Fruit fly (Drosophila melanogaster) whole organism, embryonic: Measurements from ENCODE around the gene CG7564.

Experiments used
- B-H2 ChIP-seq: fragments of 200-800 bp; sonication (Bioruptor generic); optimal IDR thresholded peaks from 2 replicates; lab custom pipeline; 2018; ENCODE audit warnings: missing biosample characterization, mild to moderate bottlenecking, missing genetic modification characterization
- CG8281 ChIP-seq: fragments of 200-800 bp; sonication (Bioruptor generic); optimal IDR thresholded peaks from 2 replicates; lab custom pipeline; 2018; ENCODE audit warnings: missing biosample characterization, mild to moderate bottlenecking, missing genetic modification characterization, moderate library complexity
- Dad ChIP-seq: fragments of 200-800 bp; sonication (Bioruptor generic); optimal IDR thresholded peaks from 3 replicates; lab custom pipeline; 2016; ENCODE audit warnings: missing biosample characterization, missing genetic modification characterization
- ems ChIP-seq: fragments of 200-800 bp; sonication (Bioruptor generic); optimal IDR thresholded peaks from 3 replicates; lab custom pipeline; 2016; ENCODE audit warnings: missing biosample characterization, missing genetic modification characterization
- run ChIP-seq: fragments of 200-800 bp; sonication (Bioruptor generic); optimal IDR thresholded peaks from 3 replicates; lab custom pipeline; 2018; ENCODE audit warnings: missing biosample characterization, mild to moderate bottlenecking, missing genetic modification characterization

DNA sequence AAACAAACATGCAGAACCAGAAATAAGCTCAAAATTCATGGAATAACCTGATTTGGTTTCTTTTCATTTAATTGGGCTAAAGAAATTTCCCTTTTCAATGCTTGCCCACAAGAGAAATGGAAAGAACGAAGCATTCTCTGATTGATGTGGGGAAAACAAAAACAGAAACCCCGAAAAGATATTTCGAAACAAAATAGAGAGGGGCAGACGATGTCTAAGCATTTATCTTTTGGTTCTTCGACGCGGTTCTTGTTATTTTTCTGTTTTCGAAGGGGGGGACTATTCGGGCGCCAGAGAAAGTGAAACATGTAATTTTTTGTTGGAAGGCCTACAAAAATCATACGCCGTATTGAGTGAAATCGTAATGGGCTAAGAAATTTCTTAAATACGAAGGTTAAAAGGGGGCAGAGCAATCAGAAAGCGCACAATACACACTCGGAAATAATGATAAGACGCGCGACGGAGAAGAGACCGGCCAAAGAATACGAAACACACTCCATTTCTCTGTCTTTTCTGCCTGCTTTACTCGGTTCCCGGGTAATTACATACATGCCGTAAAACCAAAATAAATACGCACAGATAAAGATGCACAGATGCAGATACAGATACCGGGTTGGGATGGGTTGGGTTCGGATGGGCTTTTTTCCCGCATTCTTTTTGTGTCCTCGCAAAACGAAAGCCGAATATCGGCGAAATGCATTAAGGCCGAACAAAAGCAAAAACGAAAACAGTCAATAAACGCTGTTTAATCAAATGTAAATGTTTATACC is 25.3 kb upstream of the CG7564 start:
- no peak for TF ChIP-seq run
- TF ChIP-seq B-H2 (GFP tag; lab: Kevin White, UChicago) = no peak
- no peak for TF ChIP-seq Dad
- no peak for TF ChIP-seq CG8281 (tag; lab: Kevin White, UChicago)
- TF ChIP-seq ems (GFP tag; lab: Kevin White, UChicago) = no peak
